Worm (Caenorhabditis elegans) whole organism, L4 larva: ENCODE results near the gene srd-38.

Experiments used
- aly-2 ChIP-seq: sonication (generic microtip); optimal IDR thresholded peaks from 2 replicates; lab custom pipeline; 2018; ENCODE audit warnings: missing biosample characterization, missing genetic modification characterization
- ama-1 ChIP-seq: fragments of 150-350 bp; optimal IDR thresholded peaks from 2 replicates; lab custom pipeline; 2014; ENCODE audit warnings: inconsistent platforms, mixed read lengths
- fos-1 ChIP-seq: fragments of 150-350 bp; optimal IDR thresholded peaks from 2 replicates; lab custom pipeline; 2014; ENCODE audit warnings: missing biosample characterization, missing genetic modification characterization
- hlh-30 ChIP-seq: sonication (generic microtip); optimal IDR thresholded peaks from 2 replicates; lab custom pipeline; 2017; ENCODE audit warnings: antibody characterized with exemption, mild to moderate bottlenecking, missing genetic modification characterization, missing compliant biosample characterization; ENCODE audit not compliant: insufficient read depth
- lin-39 ChIP-seq: fragments of 150-350 bp; optimal IDR thresholded peaks from 2 replicates; lab custom pipeline; 2014; ENCODE audit warnings: missing biosample characterization, missing genetic modification reagents, missing genetic modification characterization
- nhr-77 ChIP-seq: fragments of 150-350 bp; optimal IDR thresholded peaks from 2 replicates; lab custom pipeline; 2014; ENCODE audit warnings: missing biosample characterization, missing genetic modification characterization
- pha-4 ChIP-seq, 2 experiments: fragments of 150-350 bp in 1 of 2; fragments of 200-800 bp in 1 of 2; sonication (Bioruptor generic) in 1 of 2; IDR thresholded peaks in 1 of 2; optimal IDR thresholded peaks in 1 of 2; 2 replicates each; pipeline versions ENCODE4 v1.3.6 to Lab custom; 2014 to 2022; ENCODE audit warnings: missing genetic modification characterization in 2 of 2, missing genetic modification reagents in 2 of 2, missing biosample characterization in 1 of 2, missing compliant biosample characterization in 1 of 2
- tag-97 ChIP-seq: fragments of 200-800 bp; sonication (Bioruptor generic); IDR thresholded peaks from 2 replicates; pipeline ENCODE4 v1.3.6; 2022; ENCODE audit warnings: missing genetic modification characterization, missing compliant biosample characterization
- zag-1 ChIP-seq: fragments of 150-350 bp; optimal IDR thresholded peaks from 2 replicates; lab custom pipeline; 2014; ENCODE audit warnings: missing biosample characterization, missing genetic modification characterization
- ztf-7 ChIP-seq: fragments of 150-350 bp; optimal IDR thresholded peaks from 2 replicates; lab custom pipeline; 2014; ENCODE audit warnings: missing biosample characterization, missing genetic modification characterization

- TF ChIP-seq ztf-7 (tag; lab: Kevin White, UChicago) (no peak), aly-2 (no peak), hlh-30 (tag; lab: Kevin White, UChicago) (peak; percentile 28), lin-39 (no peak), tag-97 (GFP tag; lab: Robert Waterston, UW) (no peak), pha-4 (GFP tag; IDR thresholded peaks at IDR 0.05; lab: Robert Waterston, UW) (no peak), pha-4 (tag; optimal IDR thresholded peaks at IDR 0.05; lab: Kevin White, UChicago) (no peak), nhr-77 (no peak), ama-1 (lab: Kevin White, UChicago) (no peak), zag-1 (no peak), fos-1 (tag; lab: Kevin White, UChicago) (no peak)
Measured at ce11 chrX:13251914-13252434, 39.6 kb upstream of the srd-38 start, which contains the start of gene nhr-32.
